Worm (Caenorhabditis elegans): Measurements from ENCODE around the gene clec-190.

clec-190 gene

ce11 chrIV:15098294-15098693, 27.6 kb downstream of the clec-190 start, which contains the start of gene srt-49:
TSS of gene srt-49 (minus strand) at chrIV:15098394.
- TF ChIP-seq sem-2 (GFP tag; optimal IDR thresholded peaks at IDR 0.05) (no peak), mab-5 (tag; optimal IDR thresholded peaks at IDR 0.05) (no peak), unc-120 (tag; optimal IDR thresholded peaks at IDR 0.05; ENCODE audit: poor library complexity, severe bottlenecking) (no peak), snpc-4 (tag; optimal IDR thresholded peaks at IDR 0.05) (no peak), flh-1 (GFP tag; optimal IDR thresholded peaks at IDR 0.05) (no peak), unc-39 (tag; optimal IDR thresholded peaks at IDR 0.05) (no peak), M03D4.4 (tag; optimal IDR thresholded peaks at IDR 0.05) (no peak), ham-2 (GFP tag; optimal IDR thresholded peaks at IDR 0.05) (no peak), elt-3 (tag; optimal IDR thresholded peaks at IDR 0.05) (no peak), bed-3 (GFP tag; optimal IDR thresholded peaks at IDR 0.05) (no peak), elt-1 (tag; optimal IDR thresholded peaks at IDR 0.05; ENCODE audit: borderline replicate concordance, insufficient read depth) (no peak), nhr-28 (tag; optimal IDR thresholded peaks at IDR 0.05) (no peak), ceh-83 (GFP tag; optimal IDR thresholded peaks at IDR 0.05) (no peak), nhr-12 (tag; optimal IDR thresholded peaks at IDR 0.05) (no peak), mep-1 (tag; optimal IDR thresholded peaks at IDR 0.05) (no peak), nhr-2 (tag; optimal IDR thresholded peaks at IDR 0.05) (no peak), nhr-76 (tag; optimal IDR thresholded peaks at IDR 0.05) (no peak), blmp-1 (tag; optimal IDR thresholded peaks at IDR 0.05) (no peak), cnd-1 (tag; optimal IDR thresholded peaks at IDR 0.05) (no peak)

All from whole organism, mixed stage, embryonic.